Fruit fly (Drosophila melanogaster): ENCODE measurements around the gene CG6661.

Gene CG6661

dm6 chr3L:14004041-14004407 is 30.6 kb upstream of the CG6661 start (continued):
- TF ChIP-seq wor (GFP tag; IDR thresholded peaks at IDR 0.05) (no peak), Hr78 (GFP tag; optimal IDR thresholded peaks at IDR 0.05) (no peak), CG3847 (GFP tag; IDR thresholded peaks at IDR 0.05) (peak; percentile 5; the same call in 1 of the 2 replicates), Hmx (GFP tag; optimal IDR thresholded peaks at IDR 0.05) (no peak), CG11696 (GFP tag; IDR thresholded peaks at IDR 0.05) (no peak), CG33557 (GFP tag; optimal IDR thresholded peaks at IDR 0.05) (peak; percentile 37), CG10431 (GFP tag; optimal IDR thresholded peaks at IDR 0.05) (peak; percentile 48), CG17361 (GFP tag; IDR thresholded peaks at IDR 0.05) (0 out of 3 replicates have a peak, but pooled peaks have one; percentile 54), pfk (GFP tag; optimal IDR thresholded peaks at IDR 0.05) (peak; percentile 55), Oaz (GFP tag; IDR thresholded peaks at IDR 0.05) (no peak), CG31388 (GFP tag; optimal IDR thresholded peaks at IDR 0.05) (no peak), pho (GFP tag; optimal IDR thresholded peaks at IDR 0.05) (no peak), PHDP (tag; optimal IDR thresholded peaks at IDR 0.05) (peak; percentile 35), vfl (GFP tag; optimal IDR thresholded peaks at IDR 0.05) (no peak), CG2199 (GFP tag; IDR thresholded peaks at IDR 0.05) (peak; percentile 64; the same call in 2 of the 3 replicates), tll (GFP tag; optimal IDR thresholded peaks at IDR 0.05) (no peak), Dfd (GFP tag; optimal IDR thresholded peaks at IDR 0.05) (no peak), unc-4 (GFP tag; IDR thresholded peaks at IDR 0.05; ENCODE audit: partially characterized antibody) (no peak), otp (GFP tag; IDR thresholded peaks at IDR 0.05) (peak; percentile 60; the same call in 1 of the 3 replicates), tio (GFP tag; optimal IDR thresholded peaks at IDR 0.05) (no peak), CG6791 (GFP tag; IDR thresholded peaks at IDR 0.05; ENCODE audit: partially characterized antibody) (0 out of 3 replicates have a peak, but pooled peaks have one; percentile 16), nom (GFP tag; optimal IDR thresholded peaks at IDR 0.05) (peak; percentile 42), Aef1 (GFP tag; IDR thresholded peaks at IDR 0.05) (no peak), sqz (GFP tag; optimal IDR thresholded peaks at IDR 0.05) (no peak), CG8388 (GFP tag; optimal IDR thresholded peaks at IDR 0.05) (no peak), Dad (GFP tag; optimal IDR thresholded peaks at IDR 0.05) (no peak), CG17385 (GFP tag; optimal IDR thresholded peaks at IDR 0.05) (peak; percentile 64), Optix (GFP tag; IDR thresholded peaks at IDR 0.05) (no peak), caup (GFP tag; optimal IDR thresholded peaks at IDR 0.05; ENCODE audit: severe bottlenecking) (peak; percentile 58), CG13894 (tag; optimal IDR thresholded peaks at IDR 0.05) (peak; percentile 18), Hr51 (GFP tag; optimal IDR thresholded peaks at IDR 0.05) (no peak), mld (GFP tag; IDR thresholded peaks at IDR 0.05; ENCODE audit: partially characterized antibody) (no peak), Drgx (GFP tag; IDR thresholded peaks at IDR 0.05) (peak; percentile 37; the same call in 1 of the 2 replicates), CG4282 (GFP tag; optimal IDR thresholded peaks at IDR 0.05) (no peak), Med (GFP tag) (peak; percentile 83), CG18011 (GFP tag; optimal IDR thresholded peaks at IDR 0.05) (no peak), CG1529 (GFP tag; optimal IDR thresholded peaks at IDR 0.05) (no peak), z (GFP tag; IDR thresholded peaks at IDR 0.05) (no peak), CG7556 (GFP tag; optimal IDR thresholded peaks at IDR 0.05) (no peak), ftz-f1 (GFP tag; optimal IDR thresholded peaks at IDR 0.05) (no peak), Nf-YC (tag; optimal IDR thresholded peaks at IDR 0.05) (peak; percentile 66), CG32767 (GFP tag; IDR thresholded peaks at IDR 0.05) (0 out of 2 replicates have a peak, but pooled peaks have one; percentile 31), hbn (GFP tag; IDR thresholded peaks at IDR 0.05; ENCODE audit: partially characterized antibody) (no peak), zfh1 (GFP tag; IDR thresholded peaks at IDR 0.05) (no peak), CG31441 (GFP tag; IDR thresholded peaks at IDR 0.05) (no peak), CG11504 (tag; optimal IDR thresholded peaks at IDR 0.05) (no peak), CG12659 (GFP tag; optimal IDR thresholded peaks at IDR 0.05) (peak; percentile 55), C15 (GFP tag; IDR thresholded peaks at IDR 0.05) (no peak), Chrac-16 (GFP tag; optimal IDR thresholded peaks at IDR 0.05) (no peak), CG1832 (GFP tag; optimal IDR thresholded peaks at IDR 0.05) (peak; percentile 86)
